Worm (Caenorhabditis elegans): ENCODE results near the gene lite-1.

lite-1 gene

DNA sequence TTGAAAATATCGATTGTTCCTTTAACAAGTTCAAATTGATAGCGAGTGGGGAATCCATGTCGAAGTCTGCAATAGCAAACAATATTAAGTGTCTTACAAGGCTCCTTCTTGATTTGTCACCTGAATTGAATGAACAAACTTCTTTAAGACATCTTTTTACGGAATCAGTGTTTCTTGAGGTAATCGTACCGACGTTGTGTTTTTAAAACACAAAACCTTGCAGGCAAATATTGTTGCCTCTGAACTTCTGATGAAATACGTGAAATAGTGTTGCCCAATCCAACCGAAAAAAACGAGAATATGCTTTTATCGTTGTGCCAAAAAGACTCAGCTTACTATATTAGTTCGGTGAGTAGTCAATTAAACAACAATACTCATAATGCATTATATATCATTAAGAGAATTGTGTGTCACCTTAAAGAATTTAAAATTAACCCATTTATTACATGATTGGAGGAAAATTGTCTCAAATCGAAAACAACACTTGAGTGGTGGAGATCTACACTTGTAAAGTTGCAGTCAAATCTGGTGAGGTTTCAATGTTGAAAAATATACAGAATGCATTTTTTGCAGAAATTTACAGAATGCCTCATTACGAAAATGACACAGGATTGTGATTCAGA lies 52.5 kb downstream of the lite-1 start, which contains the start of the genes T25B2.4 and T13C5.3:
Gene T25B2.4 (plus strand): TSS at position 301 of the 623 bp plus-strand sequence.
Gene T13C5.3 (plus strand): TSS at position 573 of the 623 bp plus-strand sequence.
- no peak for TF ChIP-seq ztf-3 (GFP tag; optimal IDR thresholded peaks at IDR 0.05)
- TF ChIP-seq cebp-2 (GFP tag; IDR thresholded peaks at IDR 0.05) = no peak
- TF ChIP-seq lir-1 (GFP tag; conservative IDR thresholded peaks at IDR 0.05) = no peak

Data from whole organism, young adult.